Fruit fly (Drosophila melanogaster): Measurements from ENCODE around the gene sNPF.

The sNPF gene

dm6 chr2L:20093794-20094193, 66.1 kb downstream of the sNPF start, which contains the start of the genes Taf13 and nesd (continued):
- TF ChIP-seq dpn (GFP tag; optimal IDR thresholded peaks at IDR 0.05) (peak; percentile 6 to 38), Side (GFP tag; optimal IDR thresholded peaks at IDR 0.05) (no peak), lilli (GFP tag; optimal IDR thresholded peaks at IDR 0.05) (peak; percentile 62), CG10366 (GFP tag; IDR thresholded peaks at IDR 0.05) (no peak), Hr51 (GFP tag; optimal IDR thresholded peaks at IDR 0.05) (peak; percentile 25 to 40), Nf-YB (GFP tag; optimal IDR thresholded peaks at IDR 0.05) (no peak), CG14050 (GFP tag; IDR thresholded peaks at IDR 0.05) (no peak), esg (GFP tag; conservative IDR thresholded peaks at IDR 0.05) (no peak), CG12104 (GFP tag; optimal IDR thresholded peaks at IDR 0.05) (no peak), Jarid2 (GFP tag; optimal IDR thresholded peaks at IDR 0.05) (no peak), HLH3B (GFP tag; IDR thresholded peaks at IDR 0.05) (no peak), gt (GFP tag; IDR thresholded peaks at IDR 0.05) (no peak), CG13624 (GFP tag; optimal IDR thresholded peaks at IDR 0.05) (peak; percentile 25), pnt (GFP tag; optimal IDR thresholded peaks at IDR 0.05) (no peak), sna (GFP tag; IDR thresholded peaks at IDR 0.05; ENCODE audit: partially characterized antibody) (no peak; the same call in 1 of the 2 replicates), Opbp (GFP tag; IDR thresholded peaks at IDR 0.05; ENCODE audit: partially characterized antibody) (no peak; the same call in 2 of the 3 replicates), Doc2 (GFP tag; IDR thresholded peaks at IDR 0.05) (no peak), knrl (GFP tag; IDR thresholded peaks at IDR 0.05; ENCODE audit: partially characterized antibody) (peak; percentile 75), Dad (GFP tag; optimal IDR thresholded peaks at IDR 0.05) (no peak), toy (GFP tag; IDR thresholded peaks at IDR 0.05) (no peak), B-H1 (GFP tag; IDR thresholded peaks at IDR 0.05) (no peak), CG2678 (tag; optimal IDR thresholded peaks at IDR 0.05) (peak; percentile 43), CG34376 (GFP tag; optimal IDR thresholded peaks at IDR 0.05) (peak; percentile 19), dm (GFP tag; optimal IDR thresholded peaks at IDR 0.05) (peak; percentile 36), CG10209 (GFP tag; optimal IDR thresholded peaks at IDR 0.05) (no peak), CG12219 (GFP tag; optimal IDR thresholded peaks at IDR 0.05) (no peak), CG34224 (GFP tag; IDR thresholded peaks at IDR 0.05; ENCODE audit: partially characterized antibody) (peak; percentile 73), CG16779 (GFP tag; IDR thresholded peaks at IDR 0.05) (no peak), CG10959 (GFP tag; IDR thresholded peaks at IDR 0.05) (no peak), CG3065 (GFP tag; optimal IDR thresholded peaks at IDR 0.05) (no peak), CG14667 (GFP tag; IDR thresholded peaks at IDR 0.05) (no peak), org-1 (GFP tag; optimal IDR thresholded peaks at IDR 0.05) (no peak), kni (GFP tag; optimal IDR thresholded peaks at IDR 0.05) (no peak), jing (GFP tag; optimal IDR thresholded peaks at IDR 0.05) (no peak), bsh (GFP tag; optimal IDR thresholded peaks at IDR 0.05) (peak in 1 of 2 experiments; percentile 8), CG8765 (GFP tag; IDR thresholded peaks at IDR 0.05) (no peak), CG3163 (GFP tag; optimal IDR thresholded peaks at IDR 0.05) (no peak), Atf3 (GFP tag; optimal IDR thresholded peaks at IDR 0.05) (no peak), Gug (GFP tag; IDR thresholded peaks at IDR 0.05) (no peak), lbe (GFP tag; optimal IDR thresholded peaks at IDR 0.05) (peak; percentile 27), CG31224 (GFP tag; IDR thresholded peaks at IDR 0.05) (no peak), ham (GFP tag; IDR thresholded peaks at IDR 0.05) (no peak), Taf1 (GFP tag; IDR thresholded peaks at IDR 0.05) (no peak), CG1603 (tag; optimal IDR thresholded peaks at IDR 0.05) (peak; percentile 29), CG4854 (GFP tag; optimal IDR thresholded peaks at IDR 0.05) (peak; percentile 10), CG8388 (GFP tag; optimal IDR thresholded peaks at IDR 0.05) (no peak), row (GFP tag; IDR thresholded peaks at IDR 0.05) (peak; percentile 94), Antp (GFP tag; optimal IDR thresholded peaks at IDR 0.05) (no peak), az2 (GFP tag; optimal IDR thresholded peaks at IDR 0.05) (no peak), CG12744 (GFP tag; optimal IDR thresholded peaks at IDR 0.05) (no peak), CG4360 (GFP tag; IDR thresholded peaks at IDR 0.05) (no peak), CG9817 (tag; optimal IDR thresholded peaks at IDR 0.05) (peak; percentile 47)

Measured in whole organism, embryonic.